1 fruit fly cellular context compared by ENCODE assay signal in genomic region chr3R:24151924-24152809, dm6.
A peak's percentile ranks its signal among the peaks of the same experiment; 100 is the strongest.
TF ChIP-seq lines count a peak whose summit lies in the region.

Gene p38a (minus strand): TSS chr3R:24152321.
Gene CG6178 (plus strand): TSS chr3R:24152347.

TF ChIP-seq in whole organism, embryonic, 481 proteins besides CTCF, POLR2A, EP300 and RAD21 (continued from another document and continues in another):
- TF ChIP-seq wek (GFP tag; optimal IDR thresholded peaks at IDR 0.05; lab: Kevin White, UChicago) = peak; percentile 56
- TF ChIP-seq CG18599 (GFP tag; optimal IDR thresholded peaks at IDR 0.05; lab: Kevin White, UChicago) = peak; percentile 98
- TF ChIP-seq croc (GFP tag; conservative IDR thresholded peaks at IDR 0.05; lab: Robert Waterston, UW) = peak; percentile 96
- peak; percentile 67 for TF ChIP-seq CG7786 (GFP tag; optimal IDR thresholded peaks at IDR 0.05; lab: Kevin White, UChicago)
- TF ChIP-seq CG13624 (GFP tag; optimal IDR thresholded peaks at IDR 0.05; lab: Kevin White, UChicago) = peak; percentile 56
- TF ChIP-seq inv (GFP tag; IDR thresholded peaks at IDR 0.05; lab: Robert Waterston, UW; ENCODE audit: partially characterized antibody) = no peak
- TF ChIP-seq disco-r (GFP tag; optimal IDR thresholded peaks at IDR 0.05; lab: Kevin White, UChicago) = no peak
- no peak for TF ChIP-seq NC2β (GFP tag; optimal IDR thresholded peaks at IDR 0.05; lab: Kevin White, UChicago)
- peak; percentile 75 for TF ChIP-seq CG4707 (GFP tag; optimal IDR thresholded peaks at IDR 0.05; lab: Kevin White, UChicago)
- TF ChIP-seq Mrtf (GFP tag; IDR thresholded peaks at IDR 0.05; lab: Robert Waterston, UW) = peak; percentile 95
- peak; percentile 96 for TF ChIP-seq sob (GFP tag; IDR thresholded peaks at IDR 0.05; lab: Robert Waterston, UW)
- TF ChIP-seq CG7372 (GFP tag; IDR thresholded peaks at IDR 0.05; lab: Robert Waterston, UW) = peak; percentile 96
- peak; percentile 81 for TF ChIP-seq CG17568 (GFP tag; optimal IDR thresholded peaks at IDR 0.05; lab: Kevin White, UChicago)
- peak; percentile 99 for TF ChIP-seq gem (tag; optimal IDR thresholded peaks at IDR 0.05; lab: Kevin White, UChicago)
- no peak for TF ChIP-seq zf30C (GFP tag; optimal IDR thresholded peaks at IDR 0.05; lab: Kevin White, UChicago)
- peak; percentile 96 for TF ChIP-seq CG4730 (GFP tag; IDR thresholded peaks at IDR 0.05; lab: Robert Waterston, UW)
- peak; percentile 96 for TF ChIP-seq Blimp-1 (GFP tag; optimal IDR thresholded peaks at IDR 0.05; lab: Kevin White, UChicago)
- TF ChIP-seq CG14441 (GFP tag; IDR thresholded peaks at IDR 0.05; lab: Robert Waterston, UW) = peak; percentile 97
- peak; percentile 77 for TF ChIP-seq CG3065 (GFP tag; optimal IDR thresholded peaks at IDR 0.05; lab: Kevin White, UChicago)
- peak; percentile 83 for TF ChIP-seq CG1024 (GFP tag; IDR thresholded peaks at IDR 0.05; lab: Robert Waterston, UW)
- no peak for TF ChIP-seq NC2α (GFP tag; optimal IDR thresholded peaks at IDR 0.05; lab: Kevin White, UChicago)
- peak; percentile 93 for TF ChIP-seq CG31224 (GFP tag; IDR thresholded peaks at IDR 0.05; lab: Robert Waterston, UW)
- TF ChIP-seq salm (tag; optimal IDR thresholded peaks at IDR 0.05; lab: Kevin White, UChicago) = peak; percentile 96
- TF ChIP-seq btn (GFP tag; optimal IDR thresholded peaks at IDR 0.05; lab: Kevin White, UChicago) = no peak
- peak; percentile 94 for TF ChIP-seq CG7357 (GFP tag; IDR thresholded peaks at IDR 0.05; lab: Robert Waterston, UW)
- TF ChIP-seq bab2 (GFP tag; optimal IDR thresholded peaks at IDR 0.05; lab: Kevin White, UChicago) = peak; percentile 69
- TF ChIP-seq NFAT (GFP tag; IDR thresholded peaks at IDR 0.05; lab: Robert Waterston, UW) = peak; percentile 95
- TF ChIP-seq CG4360 (GFP tag; IDR thresholded peaks at IDR 0.05; lab: Robert Waterston, UW) = peak; percentile 54
- peak; percentile 87 for TF ChIP-seq peb (GFP tag; IDR thresholded peaks at IDR 0.05; lab: Robert Waterston, UW)
- 0 out of 2 replicates have a peak, but pooled peaks have one; percentile 29 for TF ChIP-seq dan (GFP tag; IDR thresholded peaks at IDR 0.05; lab: Robert Waterston, UW)
- TF ChIP-seq cwo (GFP tag; optimal IDR thresholded peaks at IDR 0.05; lab: Kevin White, UChicago) = peak; percentile 96
- peak; percentile 96 for TF ChIP-seq CG10543 (GFP tag; optimal IDR thresholded peaks at IDR 0.05; lab: Kevin White, UChicago)
- peak; percentile 83 for TF ChIP-seq CG18476 (GFP tag; optimal IDR thresholded peaks at IDR 0.05; lab: Kevin White, UChicago)
- peak; percentile 92 for TF ChIP-seq Atf6 (GFP tag; IDR thresholded peaks at IDR 0.05; lab: Robert Waterston, UW)
- TF ChIP-seq CG13424 (tag; optimal IDR thresholded peaks at IDR 0.05; lab: Kevin White, UChicago) = peak; percentile 99
- TF ChIP-seq zfh1 (GFP tag; IDR thresholded peaks at IDR 0.05; lab: Robert Waterston, UW) = peak; percentile 93
- TF ChIP-seq Six4 (GFP tag; optimal IDR thresholded peaks at IDR 0.05; lab: Kevin White, UChicago) = peak; percentile 84
- TF ChIP-seq CG7987 (GFP tag; optimal IDR thresholded peaks at IDR 0.05; lab: Kevin White, UChicago) = peak; percentile 89
- no peak for TF ChIP-seq hbn (GFP tag; IDR thresholded peaks at IDR 0.05; lab: Robert Waterston, UW; ENCODE audit: partially characterized antibody)
- no peak for TF ChIP-seq her (GFP tag; optimal IDR thresholded peaks at IDR 0.05; lab: Kevin White, UChicago)
- peak; percentile 96 for TF ChIP-seq caup (GFP tag; optimal IDR thresholded peaks at IDR 0.05; lab: Kevin White, UChicago; ENCODE audit: severe bottlenecking)
- TF ChIP-seq fu2 (GFP tag; optimal IDR thresholded peaks at IDR 0.05; lab: Kevin White, UChicago) = peak; percentile 62
- peak; percentile 55 for TF ChIP-seq pho (GFP tag; optimal IDR thresholded peaks at IDR 0.05; lab: Kevin White, UChicago)
- peak; percentile 90 for TF ChIP-seq gce (GFP tag; IDR thresholded peaks at IDR 0.05; lab: Robert Waterston, UW)
- TF ChIP-seq Med (GFP tag; lab: Kevin White, UChicago) = peak; percentile 84
- TF ChIP-seq mirr (GFP tag; optimal IDR thresholded peaks at IDR 0.05; lab: Kevin White, UChicago) = peak; percentile 84
- no peak for TF ChIP-seq ab (GFP tag; optimal IDR thresholded peaks at IDR 0.05; lab: Kevin White, UChicago)
- peak; percentile 88 for TF ChIP-seq CG30020 (tag; optimal IDR thresholded peaks at IDR 0.05; lab: Kevin White, UChicago)
- peak; percentile 52 for TF ChIP-seq fd102C (GFP tag; optimal IDR thresholded peaks at IDR 0.05; lab: Kevin White, UChicago)
- TF ChIP-seq luna (GFP tag; optimal IDR thresholded peaks at IDR 0.05; lab: Kevin White, UChicago) = no peak
- TF ChIP-seq Ets65A (GFP tag; lab: Kevin White, UChicago) = peak; percentile 94
- peak; percentile 89 for TF ChIP-seq ci (GFP tag; IDR thresholded peaks at IDR 0.05; lab: Robert Waterston, UW)
- peak; percentile 89 for TF ChIP-seq CG2875 (GFP tag; optimal IDR thresholded peaks at IDR 0.05; lab: Kevin White, UChicago)
- no peak for TF ChIP-seq tna (GFP tag; IDR thresholded peaks at IDR 0.05; lab: Robert Waterston, UW; ENCODE audit: partially characterized antibody)
- TF ChIP-seq ash1 (GFP tag; optimal IDR thresholded peaks at IDR 0.05; lab: Kevin White, UChicago) = peak; percentile 48
- peak; percentile 98 for TF ChIP-seq Dek (tag; optimal IDR thresholded peaks at IDR 0.05; lab: Kevin White, UChicago)
- TF ChIP-seq CG12071 (GFP tag; optimal IDR thresholded peaks at IDR 0.05; lab: Kevin White, UChicago) = peak; percentile 85
- TF ChIP-seq eve (GFP tag; optimal IDR thresholded peaks at IDR 0.05; lab: Kevin White, UChicago) = no peak
- no peak for TF ChIP-seq ERR (GFP tag; optimal IDR thresholded peaks at IDR 0.05; lab: Kevin White, UChicago)
- peak; percentile 96 for TF ChIP-seq CG11456 (GFP tag; IDR thresholded peaks at IDR 0.05; lab: Robert Waterston, UW)
- peak; percentile 97 for TF ChIP-seq CG17359 (tag; optimal IDR thresholded peaks at IDR 0.05; lab: Kevin White, UChicago)
- peak; percentile 96 for TF ChIP-seq Awh (GFP tag; IDR thresholded peaks at IDR 0.05; lab: Robert Waterston, UW)
- peak; percentile 68 for TF ChIP-seq shn (GFP tag; optimal IDR thresholded peaks at IDR 0.05; lab: Kevin White, UChicago)
- peak; percentile 55 for TF ChIP-seq fd64A (GFP tag; optimal IDR thresholded peaks at IDR 0.05; lab: Kevin White, UChicago)
- TF ChIP-seq C15 (GFP tag; IDR thresholded peaks at IDR 0.05; lab: Robert Waterston, UW) = peak; percentile 95
- TF ChIP-seq CG31388 (GFP tag; optimal IDR thresholded peaks at IDR 0.05; lab: Kevin White, UChicago) = peak; percentile 63
- TF ChIP-seq Dp (GFP tag; optimal IDR thresholded peaks at IDR 0.05; lab: Kevin White, UChicago) = peak; percentile 59
- TF ChIP-seq CG2712 (tag; optimal IDR thresholded peaks at IDR 0.05; lab: Kevin White, UChicago) = peak; percentile 99
- TF ChIP-seq hb (GFP tag; IDR thresholded peaks at IDR 0.05; lab: Robert Waterston, UW; ENCODE audit: partially characterized antibody) = no peak
- peak; percentile 80 for TF ChIP-seq CG13123 (GFP tag; optimal IDR thresholded peaks at IDR 0.05; lab: Kevin White, UChicago)
- peak; percentile 9 for TF ChIP-seq CG31365 (tag; optimal IDR thresholded peaks at IDR 0.05; lab: Kevin White, UChicago)
- TF ChIP-seq dpn (GFP tag; optimal IDR thresholded peaks at IDR 0.05; lab: Kevin White, UChicago) = peak; percentile 51 to 94
- TF ChIP-seq Hmx (GFP tag; optimal IDR thresholded peaks at IDR 0.05; lab: Kevin White, UChicago) = no peak
- no peak; the same call in 1 of the 2 replicates for TF ChIP-seq bbx (GFP tag; IDR thresholded peaks at IDR 0.05; lab: Robert Waterston, UW; ENCODE audit: partially characterized antibody)
- TF ChIP-seq CG18011 (GFP tag; optimal IDR thresholded peaks at IDR 0.05; lab: Kevin White, UChicago) = peak; percentile 78
- no peak for TF ChIP-seq gcm2 (GFP tag; optimal IDR thresholded peaks at IDR 0.05; lab: Kevin White, UChicago)
- peak; percentile 67 for TF ChIP-seq ac (GFP tag; optimal IDR thresholded peaks at IDR 0.05; lab: Kevin White, UChicago)
- TF ChIP-seq CG9932 (GFP tag; IDR thresholded peaks at IDR 0.05; lab: Robert Waterston, UW) = peak; percentile 97
- TF ChIP-seq CG8944 (GFP tag; optimal IDR thresholded peaks at IDR 0.05; lab: Kevin White, UChicago) = peak; percentile 36
- no peak for TF ChIP-seq repo (GFP tag; optimal IDR thresholded peaks at IDR 0.05; lab: Kevin White, UChicago)
- peak; percentile 98 for TF ChIP-seq tgo (GFP tag; IDR thresholded peaks at IDR 0.05; lab: Robert Waterston, UW)
- TF ChIP-seq CG15011 (GFP tag; optimal IDR thresholded peaks at IDR 0.05; lab: Kevin White, UChicago) = peak; percentile 78
- no peak for TF ChIP-seq ato (GFP tag; IDR thresholded peaks at IDR 0.05; lab: Robert Waterston, UW; ENCODE audit: partially characterized antibody)
- peak; percentile 91 for TF ChIP-seq CG11723 (GFP tag; optimal IDR thresholded peaks at IDR 0.05; lab: Kevin White, UChicago)
- TF ChIP-seq Neu2 (GFP tag; optimal IDR thresholded peaks at IDR 0.05; lab: Kevin White, UChicago; ENCODE audit: borderline replicate concordance) = no peak
- peak; percentile 46 for TF ChIP-seq Lhr (GFP tag; optimal IDR thresholded peaks at IDR 0.05; lab: Kevin White, UChicago)
- peak; percentile 24 for TF ChIP-seq CG1647 (GFP tag; optimal IDR thresholded peaks at IDR 0.05; lab: Kevin White, UChicago)
- TF ChIP-seq CG8388 (GFP tag; optimal IDR thresholded peaks at IDR 0.05; lab: Kevin White, UChicago) = peak; percentile 97
- no peak for TF ChIP-seq Opbp (GFP tag; IDR thresholded peaks at IDR 0.05; lab: Robert Waterston, UW; ENCODE audit: partially characterized antibody)
- TF ChIP-seq CG1792 (GFP tag; optimal IDR thresholded peaks at IDR 0.05; lab: Kevin White, UChicago) = no peak
- TF ChIP-seq Fer2 (tag; optimal IDR thresholded peaks at IDR 0.05; lab: Kevin White, UChicago) = peak; percentile 97
- TF ChIP-seq CG11696 (GFP tag; IDR thresholded peaks at IDR 0.05; lab: Robert Waterston, UW) = peak; percentile 81
- peak; percentile 82 for TF ChIP-seq CG4617 (GFP tag; optimal IDR thresholded peaks at IDR 0.05; lab: Kevin White, UChicago; ENCODE audit: borderline replicate concordance)
- TF ChIP-seq NfI (GFP tag; optimal IDR thresholded peaks at IDR 0.05; lab: Kevin White, UChicago) = peak; percentile 98
- TF ChIP-seq Doc2 (GFP tag; IDR thresholded peaks at IDR 0.05; lab: Robert Waterston, UW) = peak; percentile 89
- TF ChIP-seq lmd (GFP tag; IDR thresholded peaks at IDR 0.05; lab: Robert Waterston, UW) = peak; percentile 98
- TF ChIP-seq ham (GFP tag; IDR thresholded peaks at IDR 0.05; lab: Robert Waterston, UW) = peak; percentile 90
- TF ChIP-seq Usf (GFP tag; optimal IDR thresholded peaks at IDR 0.05; lab: Kevin White, UChicago) = peak; percentile 97
- peak; percentile 98 for TF ChIP-seq CG11504 (tag; optimal IDR thresholded peaks at IDR 0.05; lab: Kevin White, UChicago)
- TF ChIP-seq BEAF-32 (GFP tag; optimal IDR thresholded peaks at IDR 0.05; lab: Kevin White, UChicago) = peak; percentile 15
- no peak for TF ChIP-seq crc (GFP tag; optimal IDR thresholded peaks at IDR 0.05; lab: Kevin White, UChicago)
- peak; percentile 89 for TF ChIP-seq exex (tag; optimal IDR thresholded peaks at IDR 0.05; lab: Kevin White, UChicago)
- TF ChIP-seq dmrt99B (tag; optimal IDR thresholded peaks at IDR 0.05; lab: Kevin White, UChicago) = peak; percentile 99
- peak; percentile 50 for TF ChIP-seq CG8290 (GFP tag; optimal IDR thresholded peaks at IDR 0.05; lab: Kevin White, UChicago)
- no peak for TF ChIP-seq CG8290 (tag; optimal IDR thresholded peaks at IDR 0.05; lab: Kevin White, UChicago)
- TF ChIP-seq slbo (GFP tag; IDR thresholded peaks at IDR 0.05; lab: Robert Waterston, UW) = peak; percentile 98
- no peak for TF ChIP-seq tup (GFP tag; optimal IDR thresholded peaks at IDR 0.05; lab: Kevin White, UChicago)
- TF ChIP-seq CG5953 (GFP tag; IDR thresholded peaks at IDR 0.05; lab: Robert Waterston, UW) = peak; percentile 94
- no peak for TF ChIP-seq CG2129 (GFP tag; IDR thresholded peaks at IDR 0.05; lab: Robert Waterston, UW; ENCODE audit: partially characterized antibody)
- peak; percentile 53 for TF ChIP-seq pnt (GFP tag; optimal IDR thresholded peaks at IDR 0.05; lab: Kevin White, UChicago)
- TF ChIP-seq row (GFP tag; IDR thresholded peaks at IDR 0.05; lab: Robert Waterston, UW) = peak; percentile 97
- TF ChIP-seq bsh (GFP tag; optimal IDR thresholded peaks at IDR 0.05; lab: Kevin White, UChicago) = peak; percentile 94 to 97
- TF ChIP-seq toy (GFP tag; IDR thresholded peaks at IDR 0.05; lab: Robert Waterston, UW) = peak; percentile 82
- no peak for TF ChIP-seq CG8089 (GFP tag; optimal IDR thresholded peaks at IDR 0.05; lab: Kevin White, UChicago)
- peak; percentile 92 for TF ChIP-seq CG43689 (GFP tag; IDR thresholded peaks at IDR 0.05; lab: Robert Waterston, UW)
- peak; percentile 94 for TF ChIP-seq CG12299 (tag; optimal IDR thresholded peaks at IDR 0.05; lab: Kevin White, UChicago)
- no peak for TF ChIP-seq Dll (GFP tag; IDR thresholded peaks at IDR 0.05; lab: Robert Waterston, UW; ENCODE audit: partially characterized antibody)
- TF ChIP-seq Trl (optimal IDR thresholded peaks at IDR 0.05; lab: Kevin White, UChicago) = no peak
- peak; percentile 15 for TF ChIP-seq Trl (GFP tag; optimal IDR thresholded peaks at IDR 0.05; lab: Kevin White, UChicago)
- TF ChIP-seq eyg (GFP tag; optimal IDR thresholded peaks at IDR 0.05; lab: Kevin White, UChicago) = peak; percentile 21
- TF ChIP-seq pfk (GFP tag; optimal IDR thresholded peaks at IDR 0.05; lab: Kevin White, UChicago) = peak; percentile 43
- peak; percentile 89; the same call in 3 of the 4 replicates for TF ChIP-seq chinmo (GFP tag; IDR thresholded peaks at IDR 0.05; lab: Robert Waterston, UW; ENCODE audit: partially characterized antibody)
- TF ChIP-seq Aef1 (GFP tag; IDR thresholded peaks at IDR 0.05; lab: Robert Waterston, UW) = peak; percentile 97
- TF ChIP-seq abd-A (tag; optimal IDR thresholded peaks at IDR 0.05; lab: Kevin White, UChicago) = no peak
- peak; percentile 35 for TF ChIP-seq CG7745 (tag; optimal IDR thresholded peaks at IDR 0.05; lab: Kevin White, UChicago)
- peak; percentile 87 for TF ChIP-seq CG8359 (GFP tag; optimal IDR thresholded peaks at IDR 0.05; lab: Kevin White, UChicago; ENCODE audit: borderline replicate concordance)
- peak; percentile 82 for TF ChIP-seq CG10462 (GFP tag; optimal IDR thresholded peaks at IDR 0.05; lab: Kevin White, UChicago)
- peak; percentile 78 for TF ChIP-seq YL-1 (GFP tag; optimal IDR thresholded peaks at IDR 0.05; lab: Kevin White, UChicago)
- TF ChIP-seq Xbp1 (GFP tag; optimal IDR thresholded peaks at IDR 0.05; lab: Kevin White, UChicago) = peak; percentile 96
- TF ChIP-seq Sin3A (optimal IDR thresholded peaks at IDR 0.05; lab: Kevin White, UChicago) = peak; percentile 5
- TF ChIP-seq Meics (GFP tag; optimal IDR thresholded peaks at IDR 0.05; lab: Kevin White, UChicago) = peak; percentile 98
